Worm (Caenorhabditis elegans): ENCODE results near the gene F53E4.1.

F53E4.1 gene

ce11 chrV:15629543-15629942, 38.6 kb downstream of the F53E4.1 start, which contains the start of gene str-248:
str-248 (minus strand) TSS chrV:15629643.
- TF ChIP-seq sptf-1 (tag; optimal IDR thresholded peaks at IDR 0.05) (no peak), efl-3 (GFP tag; optimal IDR thresholded peaks at IDR 0.05) (no peak), hlh-17 (GFP tag; optimal IDR thresholded peaks at IDR 0.05; ENCODE audit: borderline replicate concordance) (no peak), efl-1 (optimal IDR thresholded peaks at IDR 0.05) (no peak), efl-1 (GFP tag; optimal IDR thresholded peaks at IDR 0.05 in 1 of 2) (no peak), ceh-88 (GFP tag; IDR thresholded peaks at IDR 0.05) (no peak), isw-1 (GFP tag; IDR thresholded peaks at IDR 0.05) (no peak), C34B4.2 (tag; optimal IDR thresholded peaks at IDR 0.05) (no peak), mdl-1 (tag; optimal IDR thresholded peaks at IDR 0.05) (no peak), unc-98 (GFP tag; IDR thresholded peaks at IDR 0.05) (no peak), ces-1 (GFP tag; optimal IDR thresholded peaks at IDR 0.05) (no peak), unc-30 (tag; optimal IDR thresholded peaks at IDR 0.05) (no peak), zag-1 (tag; optimal IDR thresholded peaks at IDR 0.05) (no peak), nhr-19 (GFP tag; conservative IDR thresholded peaks at IDR 0.05) (no peak), sup-37 (GFP tag; optimal IDR thresholded peaks at IDR 0.05) (no peak), ztf-11 (tag; optimal IDR thresholded peaks at IDR 0.05) (no peak)

- no peak for TF ChIP-seq alr-1 (tag; optimal IDR thresholded peaks at IDR 0.05; ENCODE audit: borderline replicate concordance)
- no peak for TF ChIP-seq efl-1 (optimal IDR thresholded peaks at IDR 0.05)
- TF ChIP-seq efl-1 (GFP tag; optimal IDR thresholded peaks at IDR 0.05 in 1 of 2), result peak in 1 of 2 experiments; percentile 32
Measured at ce11 chrV:15625561-15625960, 42.5 kb downstream of the F53E4.1 start, which contains the start of gene C55A1.11. C55A1.11 (plus strand) TSS chrV:15625861.

ce11 chrV:15621518-15621917, 46.6 kb downstream of the F53E4.1 start, which contains the start of gene C55A1.1:
C55A1.1 (plus strand) TSS chrV:15621818.
- TF ChIP-seq unc-62 (GFP tag; optimal IDR thresholded peaks at IDR 0.05) (no peak), C16A3.4 (tag; optimal IDR thresholded peaks at IDR 0.05) (no peak), lsy-2 (tag; optimal IDR thresholded peaks at IDR 0.05) (no peak), mdl-1 (tag; optimal IDR thresholded peaks at IDR 0.05) (no peak)

ce11 chrV:15614534-15614933, 53.6 kb downstream of the F53E4.1 start:
- TF ChIP-seq hpl-2 (GFP tag; optimal IDR thresholded peaks at IDR 0.05) (no peak), egl-13 (tag; optimal IDR thresholded peaks at IDR 0.05) (no peak), ces-1 (GFP tag; optimal IDR thresholded peaks at IDR 0.05) (no peak), ceh-8 (GFP tag; optimal IDR thresholded peaks at IDR 0.05) (no peak), lin-14 (GFP tag; optimal IDR thresholded peaks at IDR 0.05) (no peak), fkh-10 (GFP tag; optimal IDR thresholded peaks at IDR 0.05) (no peak), unc-98 (GFP tag; IDR thresholded peaks at IDR 0.05) (no peak), hlh-4 (tag; optimal IDR thresholded peaks at IDR 0.05) (no peak), efl-1 (optimal IDR thresholded peaks at IDR 0.05) (no peak), efl-1 (GFP tag; optimal IDR thresholded peaks at IDR 0.05 in 1 of 2) (no peak), pqm-1 (tag; optimal IDR thresholded peaks at IDR 0.05) (no peak), egl-27 (tag; optimal IDR thresholded peaks at IDR 0.05) (no peak), nhr-90 (tag; optimal IDR thresholded peaks at IDR 0.05; ENCODE audit: poor library complexity) (no peak), nhr-77 (tag; optimal IDR thresholded peaks at IDR 0.05) (no peak)

ce11 chrV:15612886-15613285, 55.2 kb downstream of the F53E4.1 start, which contains the start of gene str-263:
str-263 (plus strand) TSS chrV:15613186.
- TF ChIP-seq jun-1 (tag; optimal IDR thresholded peaks at IDR 0.05), result no peak
- no peak for TF ChIP-seq tbx-2 (tag; optimal IDR thresholded peaks at IDR 0.05)
- no peak for TF ChIP-seq ets-5 (GFP tag; IDR thresholded peaks at IDR 0.05)
- no peak for TF ChIP-seq elt-2 (tag; optimal IDR thresholded peaks at IDR 0.05)
- TF ChIP-seq nhr-84 (tag; optimal IDR thresholded peaks at IDR 0.05), result no peak
- no peak for TF ChIP-seq lir-3 (tag; optimal IDR thresholded peaks at IDR 0.05; ENCODE audit: poor library complexity)
- TF ChIP-seq sup-37 (GFP tag; optimal IDR thresholded peaks at IDR 0.05), result no peak
- TF ChIP-seq nhr-71 (tag; optimal IDR thresholded peaks at IDR 0.05), result no peak
- TF ChIP-seq nhr-28 (tag; optimal IDR thresholded peaks at IDR 0.05), result no peak
- no peak for TF ChIP-seq nhr-85 (tag)
- no peak for TF ChIP-seq zip-4 (GFP tag; optimal IDR thresholded peaks at IDR 0.05)
- no peak for TF ChIP-seq zag-1 (tag; optimal IDR thresholded peaks at IDR 0.05)
- no peak for TF ChIP-seq ceh-90 (tag; optimal IDR thresholded peaks at IDR 0.05)
- no peak for TF ChIP-seq fkh-10 (GFP tag; optimal IDR thresholded peaks at IDR 0.05)
- TF ChIP-seq mab-9 (GFP tag; IDR thresholded peaks at IDR 0.05), result no peak
- TF ChIP-seq nhr-77 (tag; optimal IDR thresholded peaks at IDR 0.05), result no peak
- TF ChIP-seq lin-13 (GFP tag; optimal IDR thresholded peaks at IDR 0.05), result no peak
- no peak for TF ChIP-seq dsc-1 (tag; optimal IDR thresholded peaks at IDR 0.05)
- TF ChIP-seq fkh-4 (tag; optimal IDR thresholded peaks at IDR 0.05; ENCODE audit: borderline replicate concordance), result no peak
- TF ChIP-seq hlh-17 (GFP tag; optimal IDR thresholded peaks at IDR 0.05; ENCODE audit: borderline replicate concordance), result no peak

All from whole organism, L1 larva.